Worm (Caenorhabditis elegans): ENCODE results near the gene clec-136.

ce11 chrII:4663186-4663585 is 46.8 kb upstream of the clec-136 start, which contains the start of gene T05A7.12:
- TF ChIP-seq F39B2.1 (GFP tag; IDR thresholded peaks at IDR 0.05) (no peak), attf-6 (GFP tag; IDR thresholded peaks at IDR 0.05) (no peak), Y56A3A.18 (GFP tag; IDR thresholded peaks at IDR 0.05) (no peak), cebp-1 (GFP tag; IDR thresholded peaks at IDR 0.05) (no peak), cebp-1 (tag; optimal IDR thresholded peaks at IDR 0.05) (no peak), unc-62 (GFP tag; optimal IDR thresholded peaks at IDR 0.05) (no peak), T26A5.8 (tag; optimal IDR thresholded peaks at IDR 0.05) (no peak), pha-4 (tag; optimal IDR thresholded peaks at IDR 0.05) (no peak)
